Worm (Caenorhabditis elegans) whole organism, young adult: ENCODE data around the gene Y54G2A.76.
A peak's percentile ranks its signal among the peaks of the same experiment; 100 is the strongest.

ENCODE experiments used
- B0019.2 ChIP-seq: fragments of 200-800 bp; sonication (Bioruptor generic); conservative IDR thresholded peaks from 2 replicates; pipeline ENCODE4 v1.3.6; 2022; ENCODE audit warnings: missing genetic modification reagents, missing genetic modification characterization, missing compliant biosample characterization
- B0035.1 ChIP-seq: sonication (generic microtip); optimal IDR thresholded peaks from 2 replicates; lab custom pipeline; 2016; ENCODE audit warnings: missing genetic modification characterization, mild to moderate bottlenecking, missing compliant biosample characterization, missing genotype, missing genetic modification reagents
- C17E4.6 ChIP-seq: fragments of 200-800 bp; sonication (Bioruptor generic); IDR thresholded peaks from 2 replicates; pipeline ENCODE4 v1.3.6; 2022; ENCODE audit warnings: missing genetic modification reagents, missing genetic modification characterization, missing compliant biosample characterization
- F22D6.2 ChIP-seq: sonication (generic microtip); optimal IDR thresholded peaks from 2 replicates; lab custom pipeline; 2016; ENCODE audit warnings: mild to moderate bottlenecking, missing genetic modification characterization, missing compliant biosample characterization
- F39B2.1 ChIP-seq: fragments of 200-800 bp; sonication (Bioruptor generic); IDR thresholded peaks from 2 replicates; pipeline ENCODE4 v1.3.6; 2022; ENCODE audit warnings: missing genetic modification reagents, missing genetic modification characterization, missing compliant biosample characterization
- F49E8.2 ChIP-seq: sonication (generic microtip); optimal IDR thresholded peaks from 3 replicates; lab custom pipeline; 2017; ENCODE audit warnings: missing genetic modification characterization, mild to moderate bottlenecking, missing compliant biosample characterization, antibody characterized with exemption, moderate library complexity; ENCODE audit not compliant: insufficient read depth
- F57A8.1 ChIP-seq: fragments of 200-800 bp; sonication (Bioruptor generic); optimal IDR thresholded peaks from 2 replicates; lab custom pipeline; 2018; ENCODE audit warnings: mild to moderate bottlenecking, missing genetic modification characterization, moderate library complexity, missing compliant biosample characterization
- K12H6.12 ChIP-seq: fragments of 200-800 bp; sonication (Bioruptor generic); optimal IDR thresholded peaks from 2 replicates; lab custom pipeline; 2018; ENCODE audit warnings: mild to moderate bottlenecking, missing genetic modification characterization, missing compliant biosample characterization
- Y53G8AR.9 ChIP-seq: fragments of 200-800 bp; sonication (Bioruptor generic); conservative IDR thresholded peaks from 2 replicates; pipeline ENCODE4 v1.3.6; 2022; ENCODE audit warnings: missing genetic modification reagents, missing genetic modification characterization, missing compliant biosample characterization
- Y56A3A.18 ChIP-seq: fragments of 200-800 bp; sonication (Bioruptor generic); IDR thresholded peaks from 2 replicates; pipeline ENCODE4 v1.3.6; 2022; ENCODE audit warnings: missing genetic modification reagents, missing genetic modification characterization, missing compliant biosample characterization
- Y67H2A.10 ChIP-seq: fragments of 200-800 bp; sonication (Bioruptor generic); conservative IDR thresholded peaks from 2 replicates; pipeline ENCODE4 v1.3.6; 2022; ENCODE audit warnings: missing genetic modification reagents, missing genetic modification characterization, missing compliant biosample characterization
- Y79H2A.3 ChIP-seq: fragments of 200-800 bp; sonication (Bioruptor generic); conservative IDR thresholded peaks from 2 replicates; pipeline ENCODE4 v1.3.6; 2022; ENCODE audit warnings: missing genetic modification reagents, missing genetic modification characterization, missing compliant biosample characterization
- Y95B8A.8 ChIP-seq: fragments of 200-800 bp; sonication (Bioruptor generic); IDR thresholded peaks from 2 replicates; pipeline ENCODE4 v1.3.6; 2022; ENCODE audit warnings: missing genetic modification reagents, missing genetic modification characterization, missing compliant biosample characterization
- ZK185.1 ChIP-seq: sonication (generic microtip); optimal IDR thresholded peaks from 2 replicates; lab custom pipeline; 2016; ENCODE audit warnings: mild to moderate bottlenecking, missing genetic modification characterization, missing compliant biosample characterization; ENCODE audit not compliant: poor library complexity, severe bottlenecking
- aptf-3 ChIP-seq: fragments of 200-800 bp; sonication (Bioruptor generic); IDR thresholded peaks from 2 replicates; pipeline ENCODE4 v1.3.6; 2022; ENCODE audit warnings: missing genetic modification characterization, missing compliant biosample characterization
- atf-7 ChIP-seq: sonication (generic microtip); optimal IDR thresholded peaks from 2 replicates; lab custom pipeline; 2017; ENCODE audit warnings: mild to moderate bottlenecking, missing genetic modification characterization, missing compliant biosample characterization
- attf-5 ChIP-seq: fragments of 200-800 bp; sonication (Bioruptor generic); optimal IDR thresholded peaks from 2 replicates; lab custom pipeline; 2018; ENCODE audit warnings: mild to moderate bottlenecking, missing genetic modification characterization, missing compliant biosample characterization
- bed-1 ChIP-seq: fragments of 200-800 bp; sonication (Bioruptor generic); IDR thresholded peaks from 2 replicates; pipeline ENCODE4 v1.3.6; 2022; ENCODE audit warnings: missing genetic modification reagents, missing genetic modification characterization, missing compliant biosample characterization
- cebp-1 ChIP-seq, 2 experiments: fragments of 200-800 bp in 1 of 2; sonication (Bioruptor generic) in 1 of 2; sonication (generic microtip) in 1 of 2; IDR thresholded peaks in 1 of 2; optimal IDR thresholded peaks in 1 of 2; 2 replicates each; pipeline versions ENCODE4 v1.3.6 to Lab custom; 2017 to 2022; ENCODE audit warnings: missing compliant biosample characterization in 2 of 2, missing genetic modification characterization in 2 of 2, mild to moderate bottlenecking in 1 of 2, missing genetic modification reagents in 1 of 2, moderate library complexity in 1 of 2
- cebp-2 ChIP-seq: fragments of 200-800 bp; sonication (Bioruptor generic); IDR thresholded peaks from 2 replicates; pipeline ENCODE4 v1.3.6; 2022; ENCODE audit warnings: missing genetic modification characterization, missing compliant biosample characterization
- ceh-79 ChIP-seq: sonication (generic microtip); optimal IDR thresholded peaks from 2 replicates; lab custom pipeline; 2017; ENCODE audit warnings: mild to moderate bottlenecking, missing genetic modification characterization, missing compliant biosample characterization
- dox-1 ChIP-seq: fragments of 200-800 bp; sonication (Bioruptor generic); IDR thresholded peaks from 2 replicates; pipeline ENCODE4 v1.3.6; 2022; ENCODE audit warnings: missing genetic modification reagents, missing genetic modification characterization, missing compliant biosample characterization
- ets-4 ChIP-seq: fragments of 200-800 bp; sonication (Bioruptor generic); optimal IDR thresholded peaks from 2 replicates; lab custom pipeline; 2018; ENCODE audit warnings: mild to moderate bottlenecking, missing genetic modification characterization, missing compliant biosample characterization
- hlh-26 ChIP-seq: fragments of 200-800 bp; sonication (Bioruptor generic); conservative IDR thresholded peaks from 2 replicates; pipeline ENCODE4 v1.3.6; 2022; ENCODE audit warnings: missing genetic modification reagents, missing genetic modification characterization, missing compliant biosample characterization
- hsf-1 ChIP-seq: fragments of 200-800 bp; sonication (Bioruptor generic); IDR thresholded peaks from 2 replicates; pipeline ENCODE4 v1.3.6; 2022; ENCODE audit warnings: missing genetic modification reagents, missing genetic modification characterization, missing compliant biosample characterization
- lag-1 ChIP-seq: fragments of 200-800 bp; sonication (Bioruptor generic); IDR thresholded peaks from 2 replicates; pipeline ENCODE4 v1.3.6; 2022; ENCODE audit warnings: missing genetic modification reagents, missing genetic modification characterization, missing compliant biosample characterization
- let-526 ChIP-seq: fragments of 200-800 bp; sonication (Bioruptor generic); IDR thresholded peaks from 2 replicates; pipeline ENCODE4 v1.3.6; 2022; ENCODE audit warnings: missing genetic modification reagents, missing genetic modification characterization, missing compliant biosample characterization
- lin-35 ChIP-seq, 3 experiments: fragments of 150-350 bp in 2 of 3; sonication (generic microtip) in 1 of 3; optimal IDR thresholded peaks; 2 replicates each; lab custom pipeline; 2014 to 2018; ENCODE audit warnings: missing biosample characterization in 3 of 3, missing genetic modification characterization in 3 of 3, missing genetic modification reagents in 3 of 3
- lir-1 ChIP-seq: fragments of 200-800 bp; sonication (Bioruptor generic); conservative IDR thresholded peaks from 2 replicates; pipeline ENCODE4 v1.3.6; 2022; ENCODE audit warnings: missing genetic modification reagents, missing genetic modification characterization, missing compliant biosample characterization
- lsl-1 ChIP-seq: fragments of 200-800 bp; sonication (Bioruptor generic); optimal IDR thresholded peaks from 2 replicates; lab custom pipeline; 2018; ENCODE audit warnings: mild to moderate bottlenecking, missing genetic modification characterization, moderate library complexity, missing compliant biosample characterization
- madf-3 ChIP-seq: fragments of 200-800 bp; sonication (Bioruptor generic); IDR thresholded peaks from 2 replicates; pipeline ENCODE4 v1.3.6; 2022; ENCODE audit warnings: missing genetic modification reagents, missing genetic modification characterization, missing compliant biosample characterization
- mxl-1 ChIP-seq: sonication (generic microtip); optimal IDR thresholded peaks from 2 replicates; lab custom pipeline; 2016; ENCODE audit warnings: missing genetic modification characterization, missing compliant biosample characterization
- nfyb-1 ChIP-seq: fragments of 200-800 bp; sonication (Bioruptor generic); IDR thresholded peaks from 2 replicates; pipeline ENCODE4 v1.3.6; 2022; ENCODE audit warnings: missing genetic modification reagents, missing genetic modification characterization, missing compliant biosample characterization
- nhr-179 ChIP-seq: sonication (generic microtip); optimal IDR thresholded peaks from 2 replicates; lab custom pipeline; 2016; ENCODE audit warnings: mild to moderate bottlenecking, missing genetic modification characterization, missing compliant biosample characterization
- nhr-27 ChIP-seq: fragments of 200-800 bp; sonication (Bioruptor generic); optimal IDR thresholded peaks from 2 replicates; lab custom pipeline; 2018; ENCODE audit warnings: mild to moderate bottlenecking, missing genetic modification characterization, moderate library complexity, missing compliant biosample characterization
- nhr-80 ChIP-seq: sonication (generic microtip); optimal IDR thresholded peaks from 2 replicates; lab custom pipeline; 2016; ENCODE audit warnings: missing genetic modification characterization, missing compliant biosample characterization
- rcor-1 ChIP-seq: fragments of 200-800 bp; sonication (Bioruptor generic); IDR thresholded peaks from 2 replicates; pipeline ENCODE4 v1.3.6; 2022; ENCODE audit warnings: missing genetic modification reagents, missing genetic modification characterization, missing compliant biosample characterization
- sea-2 ChIP-seq: fragments of 200-800 bp; sonication (Bioruptor generic); IDR thresholded peaks from 2 replicates; pipeline ENCODE4 v1.3.6; 2022; ENCODE audit warnings: missing genetic modification characterization, missing compliant biosample characterization
- snpc-1.3 ChIP-seq: sonication (generic microtip); optimal IDR thresholded peaks from 2 replicates; lab custom pipeline; 2017; ENCODE audit warnings: missing genetic modification characterization, mild to moderate bottlenecking, missing compliant biosample characterization, antibody characterized with exemption, moderate library complexity, missing genotype, missing genetic modification reagents; ENCODE audit not compliant: insufficient read depth
- snpc-4 ChIP-seq, 5 experiments: fragments of 150-350 bp in 1 of 5; sonication (generic microtip) in 4 of 5; optimal IDR thresholded peaks; 2 replicates each; lab custom pipeline; 2014 to 2018; ENCODE audit warnings: missing genetic modification characterization in 5 of 5, missing biosample characterization in 3 of 5, antibody characterized with exemption in 2 of 5, mild to moderate bottlenecking in 2 of 5, missing compliant biosample characterization in 2 of 5, missing genotype in 2 of 5, moderate library complexity in 2 of 5, missing genetic modification reagents in 1 of 5
- tbx-9 ChIP-seq: sonication (generic microtip); optimal IDR thresholded peaks from 2 replicates; lab custom pipeline; 2016; ENCODE audit warnings: borderline replicate concordance, missing genetic modification characterization, inconsistent platforms, missing compliant biosample characterization
- tlf-1 ChIP-seq: fragments of 200-800 bp; sonication (Bioruptor generic); optimal IDR thresholded peaks from 2 replicates; lab custom pipeline; 2018; ENCODE audit warnings: mild to moderate bottlenecking, missing genetic modification characterization, missing compliant biosample characterization
- unc-130 ChIP-seq: sonication (generic microtip); optimal IDR thresholded peaks from 2 replicates; lab custom pipeline; 2016; ENCODE audit warnings: missing genetic modification reagents, missing genetic modification characterization, missing compliant biosample characterization
- xnd-1 ChIP-seq: sonication (generic microtip); optimal IDR thresholded peaks from 2 replicates; lab custom pipeline; 2016; ENCODE audit warnings: missing genotype, missing genetic modification reagents, missing genetic modification characterization, missing compliant biosample characterization
- zfh-2 ChIP-seq: fragments of 200-800 bp; sonication (Bioruptor generic); conservative IDR thresholded peaks from 2 replicates; pipeline ENCODE4 v1.3.6; 2022; ENCODE audit warnings: missing genetic modification reagents, missing genetic modification characterization, missing compliant biosample characterization
- ztf-22 ChIP-seq: fragments of 200-800 bp; sonication (Bioruptor generic); optimal IDR thresholded peaks from 2 replicates; lab custom pipeline; 2018; ENCODE audit warnings: mild to moderate bottlenecking, missing genetic modification characterization, moderate library complexity, missing compliant biosample characterization
- ztf-3 ChIP-seq: fragments of 200-800 bp; sonication (Bioruptor generic); optimal IDR thresholded peaks from 2 replicates; lab custom pipeline; 2018; ENCODE audit warnings: mild to moderate bottlenecking, missing genetic modification characterization, missing compliant biosample characterization

Y54G2A.76 gene

ce11 chrIV:2774500-2774899 is 34.7 kb upstream of the Y54G2A.76 start:
- no peak for TF ChIP-seq cebp-2 (GFP tag; lab: Robert Waterston, UW)
- TF ChIP-seq Y67H2A.10 (GFP tag; lab: Robert Waterston, UW) = no peak
- TF ChIP-seq bed-1 (GFP tag; lab: Robert Waterston, UW) = no peak
- TF ChIP-seq Y79H2A.3 (GFP tag; lab: Robert Waterston, UW) = no peak
- no peak for TF ChIP-seq snpc-4 (GFP tag; optimal IDR thresholded peaks at IDR 0.05; lab: Kevin White, UChicago)
- peak in 1 of 4 experiments; percentile 38 for TF ChIP-seq snpc-4 (tag; optimal IDR thresholded peaks at IDR 0.05; lab: Kevin White, UChicago)
- no peak for TF ChIP-seq tbx-9 (tag; lab: Kevin White, UChicago)
- 0 out of 2 replicates have a peak, but pooled peaks have one; percentile 38 for TF ChIP-seq Y56A3A.18 (GFP tag; lab: Robert Waterston, UW)
- no peak for TF ChIP-seq snpc-1.3
- 0 out of 2 replicates have a peak, but pooled peaks have one; percentile 56 for TF ChIP-seq madf-3 (GFP tag; lab: Robert Waterston, UW)
- no peak for TF ChIP-seq xnd-1 (tag; lab: Kevin White, UChicago)
- TF ChIP-seq B0035.1 = no peak
- no peak for TF ChIP-seq ceh-79 (tag; lab: Kevin White, UChicago)
- TF ChIP-seq lir-1 (GFP tag; lab: Robert Waterston, UW) = no peak
- TF ChIP-seq lag-1 (GFP tag; lab: Robert Waterston, UW) = no peak
- TF ChIP-seq rcor-1 (GFP tag; lab: Robert Waterston, UW) = no peak
- no peak for TF ChIP-seq F49E8.2 (tag; lab: Kevin White, UChicago)
- no peak for TF ChIP-seq nhr-27 (tag; lab: Kevin White, UChicago)
- TF ChIP-seq let-526 (GFP tag; lab: Robert Waterston, UW) = peak; percentile 85; the same call in 1 of the 2 replicates
- TF ChIP-seq hlh-26 (GFP tag; lab: Robert Waterston, UW) = no peak
- no peak for TF ChIP-seq lsl-1 (GFP tag; lab: Kevin White, UChicago)
- TF ChIP-seq nhr-179 (tag; lab: Kevin White, UChicago) = no peak
- no peak for TF ChIP-seq F22D6.2
- TF ChIP-seq F57A8.1 (GFP tag; lab: Kevin White, UChicago) = no peak
- peak; percentile 61; the same call in 1 of the 2 replicates for TF ChIP-seq Y53G8AR.9
- no peak for TF ChIP-seq ztf-22 (GFP tag; lab: Kevin White, UChicago)
- TF ChIP-seq C17E4.6 (GFP tag; lab: Robert Waterston, UW) = no peak
- no peak for TF ChIP-seq unc-130 (GFP tag; lab: Kevin White, UChicago)
- peak; percentile 65 for TF ChIP-seq dox-1
- peak; percentile 60; the same call in 1 of the 2 replicates for TF ChIP-seq zfh-2 (GFP tag; lab: Robert Waterston, UW)
- no peak for TF ChIP-seq B0019.2
- TF ChIP-seq attf-5 (GFP tag; lab: Kevin White, UChicago) = peak; percentile 65
- no peak for TF ChIP-seq F39B2.1 (GFP tag; lab: Robert Waterston, UW)
- TF ChIP-seq aptf-3 = no peak
- TF ChIP-seq ZK185.1 (tag; lab: Kevin White, UChicago) = no peak
- TF ChIP-seq sea-2 = no peak
- peak; percentile 26 for TF ChIP-seq nhr-80 (tag; lab: Kevin White, UChicago)
- no peak for TF ChIP-seq mxl-1 (tag; lab: Kevin White, UChicago)
- peak in 1 of 3 experiments; percentile 28 for TF ChIP-seq lin-35 (GFP tag; optimal IDR thresholded peaks at IDR 0.05; lab: Kevin White, UChicago)
- TF ChIP-seq atf-7 (tag; lab: Kevin White, UChicago) = no peak
- TF ChIP-seq tlf-1 (GFP tag; lab: Kevin White, UChicago) = no peak
- TF ChIP-seq K12H6.12 = peak; percentile 73
- TF ChIP-seq ztf-3 = no peak
- no peak for TF ChIP-seq ets-4 (GFP tag; lab: Kevin White, UChicago)
- TF ChIP-seq Y95B8A.8 (GFP tag; lab: Robert Waterston, UW) = 0 out of 2 replicates have a peak, but pooled peaks have one; percentile 25
- no peak for TF ChIP-seq hsf-1 (GFP tag; lab: Robert Waterston, UW)
- TF ChIP-seq nfyb-1 (GFP tag; lab: Robert Waterston, UW) = peak; percentile 54; the same call in 1 of the 2 replicates
- no peak for TF ChIP-seq cebp-1 (GFP tag; IDR thresholded peaks at IDR 0.05; lab: Robert Waterston, UW)
- TF ChIP-seq cebp-1 (tag; optimal IDR thresholded peaks at IDR 0.05; lab: Kevin White, UChicago) = peak; percentile 77
